Fruit fly (Drosophila melanogaster): ENCODE measurements around the gene CG11841.

DNA sequence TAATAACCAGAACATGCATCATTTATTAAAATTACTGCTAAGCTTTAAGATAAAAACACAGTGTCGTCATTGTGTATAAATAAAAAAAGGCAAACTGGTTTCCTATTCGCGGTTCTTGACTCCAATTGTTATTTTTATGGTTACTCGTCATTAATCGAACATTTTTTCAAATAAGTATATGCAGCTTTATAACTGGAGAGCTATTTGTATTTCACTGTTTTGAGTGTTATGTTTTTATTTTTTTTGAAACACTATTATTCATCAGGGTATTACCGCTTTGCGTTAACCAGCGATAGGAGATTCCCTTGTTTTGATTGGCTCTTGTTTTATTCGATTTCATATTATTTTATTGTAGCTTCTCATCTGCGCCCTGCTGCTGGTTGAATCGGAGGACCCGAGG lies 39.7 kb upstream of the CG11841 start:
- peak; percentile 15 for TF ChIP-seq OdsH (GFP tag; optimal IDR thresholded peaks at IDR 0.05)
- no peak for TF ChIP-seq Met (GFP tag; optimal IDR thresholded peaks at IDR 0.05)
- no peak for TF ChIP-seq CG11902 (GFP tag; optimal IDR thresholded peaks at IDR 0.05)

Data from whole organism, prepupa.